Fruit fly (Drosophila melanogaster): ENCODE results near the gene CG33263.
A peak's percentile ranks its signal among the peaks of the same experiment; 100 is the strongest.

The CG33263 gene

DNA sequence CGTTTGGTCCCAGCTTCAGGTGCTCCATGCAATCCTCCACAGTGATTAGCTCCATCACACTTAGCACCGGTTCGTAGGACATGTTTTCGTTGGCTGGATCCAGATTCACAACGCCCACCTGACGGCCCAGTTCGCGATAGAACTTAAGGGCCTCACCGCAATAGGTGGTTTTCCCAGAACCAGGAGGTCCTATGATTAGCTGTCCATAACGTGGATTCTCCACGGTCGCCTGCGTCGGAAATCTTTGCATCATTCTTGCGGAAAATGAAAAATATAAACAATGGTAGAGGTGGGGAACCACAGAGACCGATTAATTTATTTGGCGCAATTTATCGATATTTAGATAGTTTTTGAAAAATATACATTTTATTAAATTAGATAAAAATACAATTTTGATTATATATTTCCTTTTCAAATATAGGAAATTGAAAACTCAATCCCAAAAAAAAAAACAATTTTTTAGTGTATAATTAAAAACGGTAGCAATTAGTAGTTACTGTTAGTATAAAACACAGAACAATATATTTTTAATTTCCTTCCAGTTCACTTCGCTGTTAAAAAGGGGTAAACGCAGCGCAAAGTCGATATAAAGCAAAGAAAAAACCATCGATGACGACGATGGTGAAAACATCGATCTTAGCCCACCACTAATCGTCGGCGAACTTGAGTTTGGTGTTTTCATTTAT is 11.6 kb downstream of the CG33263 start, which contains the start of the genes CG10222 and flr (continued):
- TF ChIP-seq CG2712 (tag; optimal IDR thresholded peaks at IDR 0.05) (peak; percentile 13), jigr1 (GFP tag; IDR thresholded peaks at IDR 0.05) (peak; percentile 14; the same call in 1 of the 3 replicates), CG3281 (GFP tag; optimal IDR thresholded peaks at IDR 0.05) (peak; percentile 15), ato (GFP tag; IDR thresholded peaks at IDR 0.05; ENCODE audit: partially characterized antibody) (no peak), corto (GFP tag; optimal IDR thresholded peaks at IDR 0.05) (no peak), NFAT (GFP tag; IDR thresholded peaks at IDR 0.05) (no peak), CG2678 (tag; optimal IDR thresholded peaks at IDR 0.05) (peak; percentile 41), pzg (GFP tag; optimal IDR thresholded peaks at IDR 0.05) (peak; percentile 22), unc-4 (GFP tag; IDR thresholded peaks at IDR 0.05; ENCODE audit: partially characterized antibody) (peak; percentile 71), Usf (GFP tag; optimal IDR thresholded peaks at IDR 0.05) (no peak), CG10543 (GFP tag; optimal IDR thresholded peaks at IDR 0.05) (peak; percentile 30), CG42726 (GFP tag; IDR thresholded peaks at IDR 0.05; ENCODE audit: partially characterized antibody) (0 out of 2 replicates have a peak, but pooled peaks have one; percentile 42), fru (optimal IDR thresholded peaks at IDR 0.05) (no peak), CG15601 (tag; optimal IDR thresholded peaks at IDR 0.05) (peak; percentile 19), CG4328 (GFP tag; optimal IDR thresholded peaks at IDR 0.05) (no peak), CG17186 (GFP tag; optimal IDR thresholded peaks at IDR 0.05) (peak; percentile 62), CG17359 (tag; optimal IDR thresholded peaks at IDR 0.05) (no peak), gsb-n (tag; optimal IDR thresholded peaks at IDR 0.05) (peak; percentile 11), Dp (GFP tag; optimal IDR thresholded peaks at IDR 0.05) (peak; percentile 69), MBD-R2 (GFP tag; IDR thresholded peaks at IDR 0.05) (peak; percentile 65), CG4730 (GFP tag; IDR thresholded peaks at IDR 0.05) (no peak), CG1603 (tag; optimal IDR thresholded peaks at IDR 0.05) (peak; percentile 7), Hmr (GFP tag; optimal IDR thresholded peaks at IDR 0.05) (no peak), zen (tag; optimal IDR thresholded peaks at IDR 0.05) (peak; percentile 10), CG13287 (GFP tag; IDR thresholded peaks at IDR 0.05; ENCODE audit: partially characterized antibody) (peak; percentile 74), lab (GFP tag; optimal IDR thresholded peaks at IDR 0.05) (peak; percentile 20), knrl (GFP tag; IDR thresholded peaks at IDR 0.05; ENCODE audit: partially characterized antibody) (peak; percentile 79), ttk (GFP tag; IDR thresholded peaks at IDR 0.05) (no peak), Dll (GFP tag; IDR thresholded peaks at IDR 0.05; ENCODE audit: partially characterized antibody) (peak; percentile 85), CG15514 (GFP tag; optimal IDR thresholded peaks at IDR 0.05) (peak; percentile 40), CG13424 (tag; optimal IDR thresholded peaks at IDR 0.05) (peak; percentile 18), grau (tag; optimal IDR thresholded peaks at IDR 0.05) (peak; percentile 6), CG16813 (GFP tag; IDR thresholded peaks at IDR 0.05; ENCODE audit: partially characterized antibody) (peak; percentile 75), Scr (GFP tag; IDR thresholded peaks at IDR 0.05; ENCODE audit: partially characterized antibody) (peak; percentile 87), schlank (tag; optimal IDR thresholded peaks at IDR 0.05) (no peak), bbx (GFP tag; IDR thresholded peaks at IDR 0.05; ENCODE audit: partially characterized antibody) (peak; percentile 67), CG6791 (GFP tag; IDR thresholded peaks at IDR 0.05; ENCODE audit: partially characterized antibody) (peak; percentile 75; the same call in 2 of the 3 replicates), vnd (GFP tag; IDR thresholded peaks at IDR 0.05; ENCODE audit: partially characterized antibody) (peak; percentile 71), Ets97D (GFP tag; optimal IDR thresholded peaks at IDR 0.05) (peak; percentile 13), hb (GFP tag; IDR thresholded peaks at IDR 0.05; ENCODE audit: partially characterized antibody) (peak; percentile 69), nerfin-2 (GFP tag; IDR thresholded peaks at IDR 0.05; ENCODE audit: partially characterized antibody) (peak; percentile 44; the same call in 1 of the 2 replicates), CG15269 (tag; optimal IDR thresholded peaks at IDR 0.05) (peak; percentile 5), CG9727 (GFP tag; optimal IDR thresholded peaks at IDR 0.05) (peak; percentile 17), CG8290 (GFP tag; optimal IDR thresholded peaks at IDR 0.05) (peak; percentile 29), CG8290 (tag; optimal IDR thresholded peaks at IDR 0.05) (no peak), CG16779 (GFP tag; IDR thresholded peaks at IDR 0.05) (no peak), CG4617 (GFP tag; optimal IDR thresholded peaks at IDR 0.05; ENCODE audit: borderline replicate concordance) (peak; percentile 15)
